Fruit fly (Drosophila melanogaster): Measurements from ENCODE around the gene vls.

Gene vls

dm6 chr2L:20075234-20075803 is 9.8 kb upstream of the vls start, which contains the start of the genes pr and neb (continued):
- TF ChIP-seq Oli (tag; optimal IDR thresholded peaks at IDR 0.05): peak; percentile 40
- peak; percentile 86 for TF ChIP-seq vvl (GFP tag; IDR thresholded peaks at IDR 0.05)
- TF ChIP-seq pho (GFP tag; optimal IDR thresholded peaks at IDR 0.05): peak; percentile 23
- peak; percentile 70 for TF ChIP-seq Vsx1 (GFP tag; optimal IDR thresholded peaks at IDR 0.05)
- TF ChIP-seq fd3F (GFP tag; optimal IDR thresholded peaks at IDR 0.05): peak; percentile 8
- no peak for TF ChIP-seq nom (GFP tag; optimal IDR thresholded peaks at IDR 0.05)
- TF ChIP-seq caup (GFP tag; optimal IDR thresholded peaks at IDR 0.05; ENCODE audit: severe bottlenecking): peak; percentile 41
- TF ChIP-seq CG1792 (GFP tag; optimal IDR thresholded peaks at IDR 0.05): no peak
- TF ChIP-seq trem (tag; optimal IDR thresholded peaks at IDR 0.05): peak; percentile 25
- TF ChIP-seq lab (GFP tag; optimal IDR thresholded peaks at IDR 0.05): peak; percentile 25
- TF ChIP-seq abd-A (tag; optimal IDR thresholded peaks at IDR 0.05): no peak
- no peak for TF ChIP-seq org-1 (GFP tag; optimal IDR thresholded peaks at IDR 0.05)
- TF ChIP-seq CG17361 (GFP tag; IDR thresholded peaks at IDR 0.05): 0 out of 3 replicates have a peak, but pooled peaks have one; percentile 36
- peak; percentile 48; the same call in 1 of the 3 replicates for TF ChIP-seq so (GFP tag; IDR thresholded peaks at IDR 0.05)
- TF ChIP-seq CG2712 (tag; optimal IDR thresholded peaks at IDR 0.05): peak; percentile 55
- peak; percentile 67 for TF ChIP-seq CG12155 (GFP tag; optimal IDR thresholded peaks at IDR 0.05)
- TF ChIP-seq tna (GFP tag; IDR thresholded peaks at IDR 0.05; ENCODE audit: partially characterized antibody): no peak
- TF ChIP-seq CG6272 (GFP tag; IDR thresholded peaks at IDR 0.05): no peak
- no peak for TF ChIP-seq ac (GFP tag; optimal IDR thresholded peaks at IDR 0.05)
- peak; percentile 23 for TF ChIP-seq Camta (GFP tag; optimal IDR thresholded peaks at IDR 0.05)
- peak in 1 of 2 experiments; percentile 49 for TF ChIP-seq bsh (GFP tag; optimal IDR thresholded peaks at IDR 0.05)
- TF ChIP-seq unpg (GFP tag; optimal IDR thresholded peaks at IDR 0.05): peak; percentile 66
- 0 out of 2 replicates have a peak, but pooled peaks have one; percentile 12 for TF ChIP-seq cas (GFP tag; IDR thresholded peaks at IDR 0.05)
- peak; percentile 54 for TF ChIP-seq tup (GFP tag; optimal IDR thresholded peaks at IDR 0.05)
- no peak for TF ChIP-seq CG11085 (GFP tag; IDR thresholded peaks at IDR 0.05)
- TF ChIP-seq CG17385 (GFP tag; optimal IDR thresholded peaks at IDR 0.05): peak; percentile 30
- no peak for TF ChIP-seq danr (GFP tag; IDR thresholded peaks at IDR 0.05)
- no peak for TF ChIP-seq CG17612 (GFP tag; IDR thresholded peaks at IDR 0.05)
- TF ChIP-seq Hmr (GFP tag; optimal IDR thresholded peaks at IDR 0.05): peak; percentile 77
- TF ChIP-seq dmrt11E (tag; optimal IDR thresholded peaks at IDR 0.05): peak; percentile 67
- TF ChIP-seq CG5245 (GFP tag; optimal IDR thresholded peaks at IDR 0.05): peak; percentile 42
- TF ChIP-seq CG18262 (tag; optimal IDR thresholded peaks at IDR 0.05): peak; percentile 24
- TF ChIP-seq CG15479 (GFP tag; optimal IDR thresholded peaks at IDR 0.05): no peak
- TF ChIP-seq esg (GFP tag; conservative IDR thresholded peaks at IDR 0.05): peak; percentile 72
- TF ChIP-seq Scr (GFP tag; IDR thresholded peaks at IDR 0.05; ENCODE audit: partially characterized antibody): peak; percentile 52; the same call in 1 of the 2 replicates
- TF ChIP-seq CG4854 (GFP tag; optimal IDR thresholded peaks at IDR 0.05): peak; percentile 57
- TF ChIP-seq lbe (GFP tag; optimal IDR thresholded peaks at IDR 0.05): peak; percentile 52
- no peak for TF ChIP-seq Spps (tag; optimal IDR thresholded peaks at IDR 0.05)
- no peak for TF ChIP-seq btn (GFP tag; optimal IDR thresholded peaks at IDR 0.05)
- TF ChIP-seq Nf-YC (tag; optimal IDR thresholded peaks at IDR 0.05): peak; percentile 49
- TF ChIP-seq jumu (GFP tag; optimal IDR thresholded peaks at IDR 0.05): peak; percentile 13
- TF ChIP-seq hb (GFP tag; IDR thresholded peaks at IDR 0.05; ENCODE audit: partially characterized antibody): no peak
- no peak for TF ChIP-seq psq (GFP tag; optimal IDR thresholded peaks at IDR 0.05)
- TF ChIP-seq Eip74EF (GFP tag; optimal IDR thresholded peaks at IDR 0.05): peak in 1 of 2 experiments; percentile 37
- peak; percentile 96 for TF ChIP-seq CG3995 (GFP tag; optimal IDR thresholded peaks at IDR 0.05)
- TF ChIP-seq BtbVII (GFP tag; optimal IDR thresholded peaks at IDR 0.05): no peak
- TF ChIP-seq Tbp (GFP tag; optimal IDR thresholded peaks at IDR 0.05): no peak
- no peak for TF ChIP-seq CG9215 (GFP tag; IDR thresholded peaks at IDR 0.05)
- no peak for TF ChIP-seq Sox100B (GFP tag; optimal IDR thresholded peaks at IDR 0.05)

Data from whole organism, embryonic.